Worm (Caenorhabditis elegans) whole organism, mixed stage, embryonic: ENCODE data around the gene acs-4.
A peak's percentile ranks its signal among the peaks of the same experiment; 100 is the strongest.

Experiments
- M03D4.4 ChIP-seq: sonication (generic microtip); optimal IDR thresholded peaks from 2 replicates; lab custom pipeline; 2017; ENCODE audit warnings: mild to moderate bottlenecking, missing genetic modification characterization, missing compliant biosample characterization
- bed-3 ChIP-seq: fragments of 200-800 bp; sonication (Bioruptor generic); optimal IDR thresholded peaks from 3 replicates; lab custom pipeline; 2018; ENCODE audit warnings: mild to moderate bottlenecking, missing genetic modification characterization, moderate library complexity, missing compliant biosample characterization
- blmp-1 ChIP-seq: fragments of 150-350 bp; optimal IDR thresholded peaks from 2 replicates; lab custom pipeline; 2014; ENCODE audit warnings: missing biosample characterization, missing genetic modification characterization
- ceh-39 ChIP-seq: fragments of 150-350 bp; optimal IDR thresholded peaks from 2 replicates; lab custom pipeline; 2014; ENCODE audit warnings: missing biosample characterization, missing genetic modification characterization
- ceh-43 ChIP-seq: fragments of 200-800 bp; sonication (Bioruptor generic); optimal IDR thresholded peaks from 2 replicates; lab custom pipeline; 2018; ENCODE audit warnings: mild to moderate bottlenecking, missing genetic modification characterization, moderate library complexity, missing compliant biosample characterization
- ceh-83 ChIP-seq: fragments of 200-800 bp; sonication (Bioruptor generic); optimal IDR thresholded peaks from 2 replicates; lab custom pipeline; 2018; ENCODE audit warnings: mild to moderate bottlenecking, missing genetic modification characterization, missing compliant biosample characterization
- ces-1 ChIP-seq: fragments of 150-350 bp; optimal IDR thresholded peaks from 2 replicates; lab custom pipeline; 2014; ENCODE audit warnings: missing biosample characterization, missing genetic modification reagents, missing genetic modification characterization
- cnd-1 ChIP-seq: fragments of 200-800 bp; sonication (Bioruptor generic); optimal IDR thresholded peaks from 2 replicates; lab custom pipeline; 2018; ENCODE audit warnings: mild to moderate bottlenecking, missing genetic modification characterization, missing compliant biosample characterization
- drap-1 ChIP-seq: fragments of 200-800 bp; sonication (Bioruptor generic); optimal IDR thresholded peaks from 3 replicates; lab custom pipeline; 2018; ENCODE audit warnings: mild to moderate bottlenecking, missing genetic modification characterization, missing compliant biosample characterization
- elt-1 ChIP-seq: sonication (generic microtip); optimal IDR thresholded peaks from 2 replicates; lab custom pipeline; 2017; ENCODE audit warnings: missing genetic modification characterization, mild to moderate bottlenecking, missing compliant biosample characterization, antibody characterized with exemption, moderate library complexity, borderline replicate concordance; ENCODE audit not compliant: insufficient read depth
- elt-3 ChIP-seq: fragments of 150-350 bp; optimal IDR thresholded peaks from 2 replicates; lab custom pipeline; 2014; ENCODE audit warnings: missing biosample characterization, missing genetic modification characterization
- flh-1 ChIP-seq: fragments of 200-800 bp; sonication (Bioruptor generic); optimal IDR thresholded peaks from 2 replicates; lab custom pipeline; 2018; ENCODE audit warnings: mild to moderate bottlenecking, missing genetic modification characterization, moderate library complexity, missing compliant biosample characterization
- ham-2 ChIP-seq: fragments of 200-800 bp; sonication (Bioruptor generic); optimal IDR thresholded peaks from 2 replicates; lab custom pipeline; 2018; ENCODE audit warnings: mild to moderate bottlenecking, missing genetic modification characterization, missing compliant biosample characterization
- hlh-1 ChIP-seq: fragments of 150-350 bp; optimal IDR thresholded peaks from 2 replicates; lab custom pipeline; 2014; ENCODE audit warnings: missing biosample characterization, missing genetic modification reagents, missing genetic modification characterization
- lin-13 ChIP-seq: fragments of 150-350 bp; optimal IDR thresholded peaks from 2 replicates; lab custom pipeline; 2014; ENCODE audit warnings: missing biosample characterization, missing genetic modification characterization
- lin-32 ChIP-seq: fragments of 200-800 bp; sonication (Bioruptor generic); optimal IDR thresholded peaks from 2 replicates; lab custom pipeline; 2018; ENCODE audit warnings: mild to moderate bottlenecking, missing genetic modification characterization, missing compliant biosample characterization
- lsy-2 ChIP-seq: fragments of 150-350 bp; optimal IDR thresholded peaks from 2 replicates; lab custom pipeline; 2014; ENCODE audit warnings: missing biosample characterization, missing genetic modification characterization
- mab-5 ChIP-seq: fragments of 150-350 bp; optimal IDR thresholded peaks from 2 replicates; lab custom pipeline; 2014; ENCODE audit warnings: missing biosample characterization, missing genetic modification characterization
- mep-1 ChIP-seq: fragments of 150-350 bp; optimal IDR thresholded peaks from 2 replicates; lab custom pipeline; 2017; ENCODE audit warnings: missing biosample characterization, missing genetic modification reagents, missing genetic modification characterization, inconsistent platforms
- mls-2 ChIP-seq: sonication (generic microtip); optimal IDR thresholded peaks from 2 replicates; lab custom pipeline; 2016; ENCODE audit warnings: mild to moderate bottlenecking, missing genetic modification characterization, moderate library complexity, missing compliant biosample characterization
- nhr-12 ChIP-seq: fragments of 150-350 bp; optimal IDR thresholded peaks from 2 replicates; lab custom pipeline; 2014; ENCODE audit warnings: missing biosample characterization, missing genetic modification characterization
- nhr-2 ChIP-seq: fragments of 150-350 bp; optimal IDR thresholded peaks from 2 replicates; lab custom pipeline; 2014; ENCODE audit warnings: missing biosample characterization, missing genetic modification characterization
- nhr-237 ChIP-seq: fragments of 150-350 bp; optimal IDR thresholded peaks from 2 replicates; lab custom pipeline; 2014; ENCODE audit warnings: missing biosample characterization, missing genetic modification characterization
- nhr-28 ChIP-seq: fragments of 150-350 bp; optimal IDR thresholded peaks from 2 replicates; lab custom pipeline; 2014; ENCODE audit warnings: missing biosample characterization, missing genetic modification characterization
- nhr-76 ChIP-seq: sonication (generic microtip); optimal IDR thresholded peaks from 2 replicates; lab custom pipeline; 2017; ENCODE audit warnings: missing biosample characterization, missing genetic modification characterization
- pha-4 ChIP-seq: fragments of 150-350 bp; optimal IDR thresholded peaks from 2 replicates; lab custom pipeline; 2018; ENCODE audit warnings: missing biosample characterization, missing genetic modification reagents, missing genetic modification characterization
- sem-2 ChIP-seq: fragments of 200-800 bp; sonication (Bioruptor generic); optimal IDR thresholded peaks from 2 replicates; lab custom pipeline; 2018; ENCODE audit warnings: mild to moderate bottlenecking, missing genetic modification characterization, missing compliant biosample characterization
- snpc-4 ChIP-seq: fragments of 150-350 bp; optimal IDR thresholded peaks from 2 replicates; lab custom pipeline; 2014; ENCODE audit warnings: missing biosample characterization, missing genetic modification characterization
- sptf-1 ChIP-seq: sonication (generic microtip); optimal IDR thresholded peaks from 2 replicates; lab custom pipeline; 2017; ENCODE audit warnings: mild to moderate bottlenecking, missing genetic modification characterization, moderate library complexity, missing compliant biosample characterization
- tbx-8 ChIP-seq: fragments of 200-800 bp; sonication (Bioruptor generic); optimal IDR thresholded peaks from 2 replicates; lab custom pipeline; 2018; ENCODE audit warnings: mild to moderate bottlenecking, missing genetic modification characterization, moderate library complexity, missing compliant biosample characterization
- unc-120 ChIP-seq: sonication (generic microtip); optimal IDR thresholded peaks from 2 replicates; lab custom pipeline; 2017; ENCODE audit warnings: missing genetic modification characterization, missing compliant biosample characterization; ENCODE audit not compliant: poor library complexity, severe bottlenecking
- unc-39 ChIP-seq: fragments of 150-350 bp; optimal IDR thresholded peaks from 2 replicates; lab custom pipeline; 2014; ENCODE audit warnings: missing biosample characterization, missing genetic modification characterization
- unc-62 ChIP-seq: fragments of 150-350 bp; optimal IDR thresholded peaks from 2 replicates; lab custom pipeline; 2014; ENCODE audit warnings: missing biosample characterization, missing genetic modification reagents, missing genetic modification characterization
- zip-8 ChIP-seq: fragments of 150-350 bp; optimal IDR thresholded peaks from 2 replicates; lab custom pipeline; 2014; ENCODE audit warnings: missing biosample characterization, missing genetic modification characterization
- ztf-11 ChIP-seq: fragments of 150-350 bp; optimal IDR thresholded peaks from 2 replicates; lab custom pipeline; 2014; ENCODE audit warnings: missing biosample characterization, missing genetic modification characterization

acs-4 gene

ce11 chrIII:7154526-7154925 is 13.1 kb upstream of the acs-4 start:
- peak; percentile 13 for TF ChIP-seq ces-1
- no peak for TF ChIP-seq ceh-83

- peak; percentile 47 for TF ChIP-seq drap-1 (GFP tag; lab: Kevin White, UChicago)
- peak; percentile 71 for TF ChIP-seq ham-2 (GFP tag; lab: Kevin White, UChicago)
- peak; percentile 76 for TF ChIP-seq sptf-1 (tag; lab: Kevin White, UChicago)
- TF ChIP-seq flh-1 (GFP tag; lab: Kevin White, UChicago), result no peak
- peak; percentile 78 for TF ChIP-seq hlh-1
- TF ChIP-seq ceh-39, result peak; percentile 70
- peak; percentile 84 for TF ChIP-seq mls-2
- peak; percentile 72 for TF ChIP-seq lsy-2 (tag; lab: Kevin White, UChicago)
- TF ChIP-seq lin-13, result no peak
- peak; percentile 13 for TF ChIP-seq M03D4.4 (tag; lab: Kevin White, UChicago)
- TF ChIP-seq nhr-2 (tag; lab: Kevin White, UChicago), result peak; percentile 52
- peak; percentile 73 for TF ChIP-seq pha-4
- peak; percentile 20 for TF ChIP-seq bed-3 (GFP tag; lab: Kevin White, UChicago)
- TF ChIP-seq nhr-28 (tag; lab: Kevin White, UChicago), result no peak
- peak; percentile 95 for TF ChIP-seq unc-120 (tag; lab: Kevin White, UChicago)
- TF ChIP-seq cnd-1 (tag; lab: Kevin White, UChicago), result no peak
- no peak for TF ChIP-seq snpc-4 (tag; lab: Kevin White, UChicago)
- no peak for TF ChIP-seq elt-1
- TF ChIP-seq sem-2, result no peak
- TF ChIP-seq nhr-76 (tag; lab: Kevin White, UChicago), result no peak
- no peak for TF ChIP-seq lin-32 (GFP tag; lab: Kevin White, UChicago)
- TF ChIP-seq blmp-1 (tag; lab: Kevin White, UChicago), result no peak
- TF ChIP-seq ceh-43 (GFP tag; lab: Kevin White, UChicago), result no peak
- TF ChIP-seq ceh-83, result no peak
- TF ChIP-seq nhr-12, result no peak
- no peak for TF ChIP-seq unc-39 (tag; lab: Kevin White, UChicago)
- TF ChIP-seq mep-1, result peak; percentile 77
- TF ChIP-seq tbx-8, result peak; percentile 1
- TF ChIP-seq unc-62, result peak; percentile 75
- peak; percentile 65 for TF ChIP-seq ztf-11 (tag; lab: Kevin White, UChicago)
- no peak for TF ChIP-seq mab-5
- TF ChIP-seq nhr-237, result peak; percentile 86
- peak; percentile 80 for TF ChIP-seq ces-1
- no peak for TF ChIP-seq zip-8 (tag; lab: Kevin White, UChicago)
- TF ChIP-seq elt-3 (tag; lab: Kevin White, UChicago), result no peak
Measured at ce11 chrIII:7155631-7156030, 12.0 kb upstream of the acs-4 start.

- TF ChIP-seq nhr-2 (tag; lab: Kevin White, UChicago), result no peak
- no peak for TF ChIP-seq ceh-39
- TF ChIP-seq mls-2, result no peak
Measured at ce11 chrIII:7158709-7159108, 8.9 kb upstream of the acs-4 start, which contains the start of gene nuo-4. TSS of gene nuo-4 (minus strand) at chrIII:7158809.

- no peak for TF ChIP-seq pha-4
- no peak for TF ChIP-seq lsy-2 (tag; lab: Kevin White, UChicago)
- no peak for TF ChIP-seq nhr-12
- no peak for TF ChIP-seq unc-62
- TF ChIP-seq sem-2, result no peak
- TF ChIP-seq, all 35 proteins: peak for 0
Measured at ce11 chrIII:7159246-7159645, 8.4 kb upstream of the acs-4 start.

- TF ChIP-seq unc-120 (tag; lab: Kevin White, UChicago), result no peak
- TF ChIP-seq mls-2, result no peak
- no peak for TF ChIP-seq ces-1
Measured at ce11 chrIII:7161055-7161454, 6.6 kb upstream of the acs-4 start, which contains the start of gene rnp-7. TSS of gene rnp-7 (minus strand) at chrIII:7161155.
